Worm (Caenorhabditis elegans) whole organism, late embryonic: ENCODE data around the gene irld-55.

Experiments
- ahr-1 ChIP-seq: sonication (generic microtip); optimal IDR thresholded peaks from 2 replicates; lab custom pipeline; 2016; ENCODE audit warnings: missing genetic modification characterization, missing compliant biosample characterization
- ama-1 ChIP-seq: fragments of 150-350 bp; optimal IDR thresholded peaks from 2 replicates; lab custom pipeline; 2014
- ceh-19 ChIP-seq: fragments of 200-800 bp; sonication (Bioruptor generic); optimal IDR thresholded peaks from 2 replicates; lab custom pipeline; 2018; ENCODE audit warnings: mild to moderate bottlenecking, missing genetic modification characterization, missing compliant biosample characterization
- fkh-10 ChIP-seq: fragments of 150-350 bp; optimal IDR thresholded peaks from 2 replicates; lab custom pipeline; 2014; ENCODE audit warnings: missing biosample characterization, missing genetic modification reagents, missing genetic modification characterization
- gmeb-2 ChIP-seq: sonication (generic microtip); optimal IDR thresholded peaks from 2 replicates; lab custom pipeline; 2016; ENCODE audit warnings: missing genetic modification characterization, inconsistent platforms, missing compliant biosample characterization
- hlh-6 ChIP-seq: sonication (generic microtip); optimal IDR thresholded peaks from 2 replicates; lab custom pipeline; 2016; ENCODE audit warnings: missing genotype, missing genetic modification characterization, missing compliant biosample characterization
- pat-9 ChIP-seq: fragments of 200-800 bp; sonication (Bioruptor generic); optimal IDR thresholded peaks from 2 replicates; lab custom pipeline; 2018; ENCODE audit warnings: mild to moderate bottlenecking, missing genetic modification characterization, moderate library complexity, missing compliant biosample characterization
- pha-4 ChIP-seq: fragments of 150-350 bp; optimal IDR thresholded peaks from 2 replicates; lab custom pipeline; 2018; ENCODE audit warnings: missing biosample characterization, missing genetic modification reagents, missing genetic modification characterization

- TF ChIP-seq ceh-19 (no peak), ahr-1 (tag; lab: Kevin White, UChicago) (no peak), pha-4 (tag; lab: Kevin White, UChicago) (no peak), gmeb-2 (tag; lab: Kevin White, UChicago) (no peak), hlh-6 (tag; lab: Kevin White, UChicago) (no peak), ama-1 (no peak), fkh-10 (GFP tag; lab: Kevin White, UChicago) (no peak), pat-9 (no peak)
These were observed 23.7 kb downstream of the irld-55 start, which contains the start of gene Y37A1B.7 for ce11 chrIV:14043680-14044079.
